Fruit fly (Drosophila melanogaster) whole organism, embryonic: ENCODE measurements around the gene Taf8.

Experiments used
- Aef1 ChIP-seq: fragments of 200-800 bp; sonication (Bioruptor generic); IDR thresholded peaks from 3 replicates; pipeline ENCODE4 v1.3.6; 2022; ENCODE audit warnings: missing biosample characterization, missing genetic modification characterization
- Bgb ChIP-seq: fragments of 200-800 bp; sonication (Bioruptor generic); IDR thresholded peaks from 2 replicates; pipeline ENCODE4 v1.3.6; 2022; ENCODE audit warnings: missing biosample characterization, missing genetic modification characterization; ENCODE audit not compliant: partially characterized antibody
- CG10462 ChIP-seq: fragments of 200-800 bp; sonication (Bioruptor generic); optimal IDR thresholded peaks from 2 replicates; lab custom pipeline; 2016; ENCODE audit warnings: missing biosample characterization, missing genetic modification characterization
- CG11695 ChIP-seq: fragments of 200-800 bp; sonication (Bioruptor generic); IDR thresholded peaks from 3 replicates; pipeline ENCODE4 v1.3.6; 2022; ENCODE audit warnings: missing biosample characterization, missing genetic modification characterization
- CG12299 ChIP-seq: fragments of 200-800 bp; sonication (Bioruptor generic); optimal IDR thresholded peaks from 2 replicates; lab custom pipeline; 2018; ENCODE audit warnings: missing biosample characterization, mild to moderate bottlenecking, missing genetic modification characterization
- CG1233 ChIP-seq: fragments of 200-800 bp; sonication (Bioruptor generic); optimal IDR thresholded peaks from 4 replicates; lab custom pipeline; 2018; ENCODE audit warnings: missing biosample characterization, mild to moderate bottlenecking, missing genetic modification characterization
- CG12744 ChIP-seq: fragments of 200-800 bp; sonication (Bioruptor generic); optimal IDR thresholded peaks from 2 replicates; lab custom pipeline; 2016; ENCODE audit warnings: missing biosample characterization, missing genetic modification characterization
- CG14014 ChIP-seq: fragments of 200-800 bp; sonication (Bioruptor generic); IDR thresholded peaks from 2 replicates; pipeline ENCODE4 v1.3.6; 2022; ENCODE audit warnings: missing biosample characterization, missing genetic modification characterization
- CG17802 ChIP-seq: fragments of 200-800 bp; sonication (Bioruptor generic); optimal IDR thresholded peaks from 2 replicates; lab custom pipeline; 2018; ENCODE audit warnings: missing biosample characterization, mild to moderate bottlenecking, missing genetic modification characterization, moderate library complexity
- CG1792 ChIP-seq: fragments of 200-800 bp; sonication (Bioruptor generic); optimal IDR thresholded peaks from 2 replicates; lab custom pipeline; 2016; ENCODE audit warnings: missing biosample characterization, missing genetic modification characterization
- CG31365 ChIP-seq: fragments of 200-800 bp; sonication (Bioruptor generic); optimal IDR thresholded peaks from 2 replicates; lab custom pipeline; 2018; ENCODE audit warnings: missing biosample characterization, mild to moderate bottlenecking, missing genetic modification characterization
- CG34224 ChIP-seq: fragments of 200-800 bp; sonication (Bioruptor generic); IDR thresholded peaks from 3 replicates; pipeline ENCODE4 v1.3.6; 2022; ENCODE audit warnings: missing biosample characterization, missing genetic modification characterization; ENCODE audit not compliant: partially characterized antibody
- CG6683 ChIP-seq: fragments of 200-800 bp; sonication (Bioruptor generic); optimal IDR thresholded peaks from 2 replicates; lab custom pipeline; 2017; ENCODE audit warnings: missing biosample characterization, mild to moderate bottlenecking, missing genetic modification characterization, missing genetic modification reagents
- CG7271 ChIP-seq: fragments of 200-800 bp; sonication (Bioruptor generic); optimal IDR thresholded peaks from 2 replicates; lab custom pipeline; 2018; ENCODE audit warnings: missing biosample characterization, mild to moderate bottlenecking, missing genetic modification characterization, moderate library complexity
- CG7786 ChIP-seq: fragments of 200-800 bp; sonication (Bioruptor generic); optimal IDR thresholded peaks from 2 replicates; lab custom pipeline; 2016; ENCODE audit warnings: missing biosample characterization, missing genetic modification characterization
- CG9437 ChIP-seq: fragments of 200-800 bp; sonication (Bioruptor generic); optimal IDR thresholded peaks from 2 replicates; lab custom pipeline; 2018; ENCODE audit warnings: missing biosample characterization, mild to moderate bottlenecking, missing genetic modification characterization
- CG9727 ChIP-seq: fragments of 200-800 bp; sonication (Bioruptor generic); optimal IDR thresholded peaks from 3 replicates; lab custom pipeline; 2017; ENCODE audit warnings: missing biosample characterization, mild to moderate bottlenecking, missing genetic modification characterization
- D19B ChIP-seq: fragments of 200-800 bp; sonication (Bioruptor generic); optimal IDR thresholded peaks from 2 replicates; lab custom pipeline; 2017; ENCODE audit warnings: missing biosample characterization, mild to moderate bottlenecking, missing genetic modification characterization
- Deaf1 ChIP-seq: fragments of 200-800 bp; optimal IDR thresholded peaks from 3 replicates; lab custom pipeline; 2019; ENCODE audit warnings: missing biosample characterization, mild to moderate bottlenecking, missing genetic modification characterization, moderate library complexity
- Dek ChIP-seq: fragments of 200-800 bp; sonication (Bioruptor generic); optimal IDR thresholded peaks from 3 replicates; lab custom pipeline; 2019; ENCODE audit warnings: missing biosample characterization, mild to moderate bottlenecking, missing genetic modification characterization, moderate library complexity
- Dref ChIP-seq: fragments of 200-800 bp; sonication (Bioruptor generic); IDR thresholded peaks from 2 replicates; pipeline ENCODE4 v1.3.6; 2022; ENCODE audit warnings: missing biosample characterization, missing genetic modification characterization
- Hr39 ChIP-seq: fragments of >200 bp; optimal IDR thresholded peaks from 2 replicates; lab custom pipeline; 2017
- Hr78 ChIP-seq, 2 experiments: fragments of 200-800 bp in 1 of 2; fragments of >200 bp in 1 of 2; sonication (Bioruptor generic) in 1 of 2; optimal IDR thresholded peaks; 2 replicates each; lab custom pipeline; 2017 to 2019; ENCODE audit warnings: missing biosample characterization in 2 of 2, missing genetic modification characterization in 2 of 2, mild to moderate bottlenecking in 1 of 2, moderate library complexity in 1 of 2
- Med ChIP-seq: fragments of 200-800 bp; sonication (Bioruptor generic); peaks from one replicate; lab custom pipeline; 2016; ENCODE audit warnings: missing biosample characterization, missing genetic modification characterization, mild to moderate bottlenecking, inconsistent platforms, moderate library complexity
- Nf-YC ChIP-seq: fragments of 200-800 bp; optimal IDR thresholded peaks from 3 replicates; lab custom pipeline; 2019; ENCODE audit warnings: missing biosample characterization, mild to moderate bottlenecking, missing genetic modification characterization, moderate library complexity
- Rfx ChIP-seq: fragments of 200-800 bp; sonication (Bioruptor generic); IDR thresholded peaks from 2 replicates; pipeline ENCODE4 v1.3.6; 2022; ENCODE audit warnings: missing biosample characterization, missing genetic modification characterization
- Xrp1 ChIP-seq: fragments of 200-800 bp; sonication (Bioruptor generic); IDR thresholded peaks from 2 replicates; pipeline ENCODE4 v1.3.6; 2022; ENCODE audit warnings: missing biosample characterization, missing genetic modification characterization
- al ChIP-seq: fragments of 200-800 bp; sonication (Bioruptor generic); IDR thresholded peaks from 2 replicates; pipeline ENCODE4 v1.3.6; 2022; ENCODE audit warnings: missing biosample characterization, missing genetic modification characterization
- bigmax ChIP-seq: fragments of 200-800 bp; sonication (Bioruptor generic); optimal IDR thresholded peaks from 2 replicates; lab custom pipeline; 2018; ENCODE audit warnings: missing biosample characterization, mild to moderate bottlenecking, missing genetic modification characterization
- cg ChIP-seq: fragments of 200-800 bp; sonication (Bioruptor generic); optimal IDR thresholded peaks from 3 replicates; lab custom pipeline; 2019; ENCODE audit warnings: missing biosample characterization, mild to moderate bottlenecking, missing genetic modification characterization, moderate library complexity
- chif ChIP-seq, 2 experiments: fragments of 200-800 bp; sonication (Bioruptor generic); optimal IDR thresholded peaks; 3 replicates each; lab custom pipeline; 2016; ENCODE audit warnings: missing biosample characterization in 2 of 2, missing genetic modification characterization in 2 of 2
- dmrt11E ChIP-seq: fragments of 200-800 bp; sonication (Bioruptor generic); optimal IDR thresholded peaks from 3 replicates; lab custom pipeline; 2018; ENCODE audit warnings: missing biosample characterization, mild to moderate bottlenecking, missing genetic modification characterization, moderate library complexity
- exex ChIP-seq: fragments of 200-800 bp; sonication (Bioruptor generic); optimal IDR thresholded peaks from 4 replicates; lab custom pipeline; 2018; ENCODE audit warnings: missing biosample characterization, mild to moderate bottlenecking, missing genetic modification characterization, moderate library complexity
- gsb ChIP-seq: fragments of 200-800 bp; sonication (Bioruptor generic); IDR thresholded peaks from 2 replicates; pipeline ENCODE4 v1.3.6; 2022; ENCODE audit warnings: missing biosample characterization, missing genetic modification characterization
- klu ChIP-seq: fragments of 200-800 bp; sonication (Bioruptor generic); IDR thresholded peaks from 2 replicates; pipeline ENCODE4 v1.3.6; 2022; ENCODE audit warnings: missing biosample characterization, missing genetic modification characterization
- lilli ChIP-seq: fragments of 200-800 bp; sonication (Bioruptor generic); optimal IDR thresholded peaks from 3 replicates; lab custom pipeline; 2016; ENCODE audit warnings: missing biosample characterization, missing genetic modification characterization
- nerfin-1 ChIP-seq: fragments of 200-800 bp; sonication (Bioruptor generic); optimal IDR thresholded peaks from 3 replicates; lab custom pipeline; 2019; ENCODE audit warnings: missing biosample characterization, mild to moderate bottlenecking, missing genetic modification characterization, moderate library complexity
- row ChIP-seq: fragments of 200-800 bp; sonication (Bioruptor generic); IDR thresholded peaks from 3 replicates; pipeline ENCODE4 v1.3.6; 2022; ENCODE audit warnings: missing biosample characterization, missing genetic modification characterization
- sens ChIP-seq: fragments of 200-800 bp; sonication (Bioruptor generic); peaks from one replicate; lab custom pipeline; 2016; ENCODE audit warnings: missing biosample characterization, missing genetic modification characterization
- slbo ChIP-seq: fragments of 200-800 bp; sonication (Bioruptor generic); IDR thresholded peaks from 2 replicates; pipeline ENCODE4 v1.3.6; 2022; ENCODE audit warnings: missing biosample characterization, missing genetic modification characterization
- slp2 ChIP-seq: fragments of 200-800 bp; sonication (Bioruptor generic); optimal IDR thresholded peaks from 2 replicates; lab custom pipeline; 2016; ENCODE audit warnings: missing biosample characterization, missing genetic modification characterization
- sug ChIP-seq: fragments of 200-800 bp; optimal IDR thresholded peaks from 2 replicates; lab custom pipeline; 2019; ENCODE audit warnings: missing biosample characterization, mild to moderate bottlenecking, missing genetic modification characterization, moderate library complexity
- zfh1 ChIP-seq: fragments of 200-800 bp; sonication (Bioruptor generic); IDR thresholded peaks from 3 replicates; pipeline ENCODE4 v1.3.6; 2022; ENCODE audit warnings: missing biosample characterization, missing genetic modification characterization

Gene Taf8

DNA sequence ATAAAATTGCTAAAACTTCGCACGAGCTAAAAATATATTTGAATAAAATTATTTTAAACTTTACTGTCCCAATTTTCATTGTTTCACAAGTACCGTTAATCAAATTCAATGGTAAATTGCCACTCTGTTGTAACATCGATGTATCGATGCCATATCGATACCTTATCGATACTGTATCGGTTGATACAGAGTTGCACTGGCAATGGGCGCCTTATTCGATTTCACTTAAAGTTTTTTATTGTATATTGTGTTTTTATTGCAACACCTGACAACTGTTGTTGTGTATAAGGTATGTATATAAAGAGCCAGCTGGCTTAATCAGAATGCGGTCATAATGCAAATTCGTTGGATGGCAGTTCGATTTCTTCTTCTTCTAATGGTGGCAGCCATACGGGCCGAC is 36.5 kb downstream of the Taf8 start, which contains the start of gene CG43229 (continued):
- TF ChIP-seq Bgb (GFP tag; lab: Robert Waterston, UW), result peak; percentile 80

- TF ChIP-seq Dek (no peak), CG12299 (tag; lab: Kevin White, UChicago) (no peak), CG31365 (tag; lab: Kevin White, UChicago) (no peak), CG34224 (GFP tag; lab: Robert Waterston, UW) (no peak), CG10462 (no peak), nerfin-1 (tag; lab: Kevin White, UChicago) (no peak), row (GFP tag; lab: Robert Waterston, UW) (peak; percentile 16; the same call in 1 of the 3 replicates), chif (GFP tag; optimal IDR thresholded peaks at IDR 0.05; lab: Kevin White, UChicago) (no peak), slbo (GFP tag; lab: Robert Waterston, UW) (no peak), CG14014 (no peak), lilli (GFP tag; lab: Kevin White, UChicago) (no peak), CG7271 (no peak), gsb (no peak), CG12744 (no peak), Med (GFP tag; lab: Kevin White, UChicago) (peak; percentile 20), CG9727 (GFP tag; lab: Kevin White, UChicago) (no peak), CG1233 (no peak), Hr39 (lab: Kevin White, UChicago) (no peak), sens (GFP tag; lab: Kevin White, UChicago) (peak; percentile 2), Deaf1 (no peak), CG1792 (GFP tag; lab: Kevin White, UChicago) (no peak), D19B (GFP tag; lab: Kevin White, UChicago) (peak; percentile 56), CG17802 (no peak), CG6683 (GFP tag; lab: Kevin White, UChicago) (no peak), bigmax (no peak), klu (GFP tag; lab: Robert Waterston, UW) (no peak), CG11695 (GFP tag; lab: Robert Waterston, UW) (no peak), Nf-YC (tag; lab: Kevin White, UChicago) (no peak), dmrt11E (no peak), sug (tag; lab: Kevin White, UChicago) (no peak), CG7786 (GFP tag; lab: Kevin White, UChicago) (no peak), exex (tag; lab: Kevin White, UChicago) (no peak), Hr78 (GFP tag; optimal IDR thresholded peaks at IDR 0.05; lab: Kevin White, UChicago) (no peak), cg (GFP tag; lab: Kevin White, UChicago) (no peak), zfh1 (GFP tag; lab: Robert Waterston, UW) (no peak), Dref (GFP tag; lab: Robert Waterston, UW) (no peak), Aef1 (GFP tag; lab: Robert Waterston, UW) (no peak), CG9437 (GFP tag; lab: Kevin White, UChicago) (no peak), slp2 (no peak), al (no peak), Xrp1 (GFP tag; lab: Robert Waterston, UW) (no peak), Rfx (GFP tag; lab: Robert Waterston, UW) (peak; percentile 18; the same call in 1 of the 2 replicates)
Observed at dm6 chrX:18139950-18140349, 38.2 kb downstream of the Taf8 start.
